Worm (Caenorhabditis elegans) whole organism, mixed stage, embryonic: Measurements from ENCODE around the gene F57C7.4.

Source experiments
- ceh-39 ChIP-seq: fragments of 150-350 bp; optimal IDR thresholded peaks from 2 replicates; lab custom pipeline; 2014; ENCODE audit warnings: missing biosample characterization, missing genetic modification characterization
- elt-1 ChIP-seq: sonication (generic microtip); optimal IDR thresholded peaks from 2 replicates; lab custom pipeline; 2017; ENCODE audit warnings: missing genetic modification characterization, mild to moderate bottlenecking, missing compliant biosample characterization, antibody characterized with exemption, moderate library complexity, borderline replicate concordance; ENCODE audit not compliant: insufficient read depth
- ham-2 ChIP-seq: fragments of 200-800 bp; sonication (Bioruptor generic); optimal IDR thresholded peaks from 2 replicates; lab custom pipeline; 2018; ENCODE audit warnings: mild to moderate bottlenecking, missing genetic modification characterization, missing compliant biosample characterization
- lin-13 ChIP-seq: fragments of 150-350 bp; optimal IDR thresholded peaks from 2 replicates; lab custom pipeline; 2014; ENCODE audit warnings: missing biosample characterization, missing genetic modification characterization
- mep-1 ChIP-seq: fragments of 150-350 bp; optimal IDR thresholded peaks from 2 replicates; lab custom pipeline; 2017; ENCODE audit warnings: missing biosample characterization, missing genetic modification reagents, missing genetic modification characterization, inconsistent platforms
- nhr-237 ChIP-seq: fragments of 150-350 bp; optimal IDR thresholded peaks from 2 replicates; lab custom pipeline; 2014; ENCODE audit warnings: missing biosample characterization, missing genetic modification characterization
- sptf-1 ChIP-seq: sonication (generic microtip); optimal IDR thresholded peaks from 2 replicates; lab custom pipeline; 2017; ENCODE audit warnings: mild to moderate bottlenecking, missing genetic modification characterization, moderate library complexity, missing compliant biosample characterization
- unc-62 ChIP-seq: fragments of 150-350 bp; optimal IDR thresholded peaks from 2 replicates; lab custom pipeline; 2014; ENCODE audit warnings: missing biosample characterization, missing genetic modification reagents, missing genetic modification characterization

DNA sequence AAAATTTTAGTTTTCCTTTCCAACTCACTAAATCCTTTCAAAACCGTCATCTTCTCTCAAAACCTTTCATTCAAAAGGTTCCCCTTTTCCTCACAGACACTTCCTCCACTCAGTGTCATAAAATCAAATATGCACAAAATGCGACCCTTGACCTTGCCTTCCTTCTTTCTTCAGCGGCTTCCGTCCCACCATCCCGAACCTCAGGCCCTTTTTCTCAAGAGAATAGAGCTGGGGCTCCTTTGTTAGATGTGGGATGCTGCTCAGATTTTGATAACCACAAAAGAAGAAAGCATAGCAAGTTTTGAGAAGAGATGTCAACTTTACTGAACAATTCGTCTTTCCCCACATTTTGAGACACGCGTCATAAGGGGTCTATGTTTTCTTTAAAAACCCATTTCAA, 1.4 kb upstream of the F57C7.4 start:
- TF ChIP-seq ham-2 (no peak), unc-62 (GFP tag; lab: Kevin White, UChicago) (no peak), sptf-1 (tag; lab: Kevin White, UChicago) (no peak), lin-13 (tag; lab: Kevin White, UChicago) (no peak), elt-1 (tag; lab: Kevin White, UChicago) (no peak), ceh-39 (tag; lab: Kevin White, UChicago) (no peak), nhr-237 (tag; lab: Kevin White, UChicago) (no peak), mep-1 (tag; lab: Kevin White, UChicago) (no peak)
